Worm (Caenorhabditis elegans) whole organism, L2 larva: ENCODE measurements around the gene sshk-1.

Experiments used
- C34F6.9 ChIP-seq: fragments of 150-350 bp; optimal IDR thresholded peaks from 2 replicates; lab custom pipeline; 2014; ENCODE audit warnings: missing biosample characterization, missing genetic modification characterization
- F13H6.1 ChIP-seq: sonication (generic microtip); optimal IDR thresholded peaks from 2 replicates; lab custom pipeline; 2016; ENCODE audit warnings: missing genetic modification characterization, missing compliant biosample characterization
- R02D3.7 ChIP-seq: fragments of 150-350 bp; optimal IDR thresholded peaks from 2 replicates; lab custom pipeline; 2014; ENCODE audit warnings: missing biosample characterization, missing genetic modification characterization
- Y55F3AM.14 ChIP-seq: fragments of 200-800 bp; sonication (Bioruptor generic); optimal IDR thresholded peaks from 2 replicates; lab custom pipeline; 2018; ENCODE audit warnings: mild to moderate bottlenecking, missing genetic modification characterization, missing compliant biosample characterization
- ZK546.5 ChIP-seq: sonication (generic microtip); optimal IDR thresholded peaks from 2 replicates; lab custom pipeline; 2017; ENCODE audit warnings: missing biosample characterization, missing genetic modification characterization
- alr-1 ChIP-seq: fragments of 150-350 bp; optimal IDR thresholded peaks from 2 replicates; lab custom pipeline; 2014; ENCODE audit warnings: missing biosample characterization, missing genetic modification characterization
- aly-2 ChIP-seq: fragments of 150-350 bp; optimal IDR thresholded peaks from 2 replicates; lab custom pipeline; 2014; ENCODE audit warnings: missing biosample characterization, missing genetic modification characterization
- ama-1 ChIP-seq: fragments of 150-350 bp; optimal IDR thresholded peaks from 2 replicates; lab custom pipeline; 2018; ENCODE audit warnings: inconsistent platforms
- blmp-1 ChIP-seq: sonication (generic microtip); optimal IDR thresholded peaks from 2 replicates; lab custom pipeline; 2017; ENCODE audit warnings: missing genetic modification characterization, mild to moderate bottlenecking, missing compliant biosample characterization, antibody characterized with exemption, moderate library complexity; ENCODE audit not compliant: insufficient read depth
- ceh-16 ChIP-seq: fragments of 150-350 bp; optimal IDR thresholded peaks from 2 replicates; lab custom pipeline; 2014; ENCODE audit warnings: missing biosample characterization, missing genetic modification characterization
- ceh-82 ChIP-seq: fragments of 150-350 bp; optimal IDR thresholded peaks from 2 replicates; lab custom pipeline; 2014; ENCODE audit warnings: missing biosample characterization, missing genetic modification characterization
- crh-2 ChIP-seq: sonication (generic microtip); optimal IDR thresholded peaks from 2 replicates; lab custom pipeline; 2017; ENCODE audit warnings: missing biosample characterization, missing genetic modification characterization
- dmd-4 ChIP-seq: sonication (generic microtip); optimal IDR thresholded peaks from 2 replicates; lab custom pipeline; 2017; ENCODE audit warnings: missing biosample characterization, missing genetic modification characterization
- egl-27 ChIP-seq: sonication (generic microtip); optimal IDR thresholded peaks from 3 replicates; lab custom pipeline; 2017; ENCODE audit warnings: missing biosample characterization, missing genetic modification reagents, missing genetic modification characterization
- elt-1 ChIP-seq: fragments of 150-350 bp; optimal IDR thresholded peaks from 2 replicates; lab custom pipeline; 2014; ENCODE audit warnings: missing biosample characterization, missing genetic modification characterization
- elt-3 ChIP-seq: sonication (generic microtip); optimal IDR thresholded peaks from 2 replicates; lab custom pipeline; 2017; ENCODE audit warnings: missing biosample characterization, missing genetic modification characterization
- fos-1 ChIP-seq: fragments of 150-350 bp; optimal IDR thresholded peaks from 2 replicates; lab custom pipeline; 2014; ENCODE audit warnings: missing biosample characterization, missing genetic modification characterization
- gmeb-1 ChIP-seq: fragments of 150-350 bp; optimal IDR thresholded peaks from 2 replicates; lab custom pipeline; 2014; ENCODE audit warnings: missing biosample characterization, missing genetic modification characterization
- lin-11 ChIP-seq: fragments of 150-350 bp; sonication (generic microtip); optimal IDR thresholded peaks from 2 replicates; lab custom pipeline; 2014; ENCODE audit warnings: missing biosample characterization, missing genetic modification characterization, inconsistent platforms, mixed read lengths
- lin-13 ChIP-seq: fragments of 150-350 bp; optimal IDR thresholded peaks from 2 replicates; lab custom pipeline; 2014; ENCODE audit warnings: missing biosample characterization, missing genetic modification reagents, missing genetic modification characterization
- lin-39 ChIP-seq: fragments of 150-350 bp; optimal IDR thresholded peaks from 2 replicates; lab custom pipeline; 2014; ENCODE audit warnings: missing biosample characterization, missing genetic modification reagents, missing genetic modification characterization
- lsy-2 ChIP-seq, 2 experiments: fragments of 150-350 bp in 1 of 2; sonication (generic microtip) in 1 of 2; optimal IDR thresholded peaks; 2 replicates each; lab custom pipeline; 2014 to 2017; ENCODE audit warnings: missing biosample characterization in 2 of 2, missing genetic modification characterization in 2 of 2
- mab-5 ChIP-seq: fragments of 150-350 bp; optimal IDR thresholded peaks from 2 replicates; lab custom pipeline; 2014; ENCODE audit warnings: missing biosample characterization, missing genetic modification characterization
- mbf-1 ChIP-seq: sonication (generic microtip); optimal IDR thresholded peaks from 2 replicates; lab custom pipeline; 2017; ENCODE audit warnings: missing biosample characterization, missing genetic modification characterization
- mdl-1 ChIP-seq, 2 experiments: fragments of 150-350 bp in 1 of 2; sonication (generic microtip) in 1 of 2; optimal IDR thresholded peaks; 2 replicates each; lab custom pipeline; 2017; ENCODE audit warnings: missing biosample characterization in 2 of 2, missing genetic modification characterization in 2 of 2
- nhr-10 ChIP-seq: sonication (generic microtip); optimal IDR thresholded peaks from 2 replicates; lab custom pipeline; 2017; ENCODE audit warnings: missing biosample characterization, missing genetic modification characterization
- nhr-11 ChIP-seq: fragments of 150-350 bp; optimal IDR thresholded peaks from 2 replicates; lab custom pipeline; 2014; ENCODE audit warnings: missing biosample characterization, missing genetic modification characterization
- nhr-12 ChIP-seq: fragments of 150-350 bp; optimal IDR thresholded peaks from 2 replicates; lab custom pipeline; 2014; ENCODE audit warnings: missing biosample characterization, missing genetic modification characterization
- nhr-129 ChIP-seq: fragments of 150-350 bp; optimal IDR thresholded peaks from 2 replicates; lab custom pipeline; 2014; ENCODE audit warnings: missing biosample characterization, missing genetic modification characterization
- nhr-21 ChIP-seq: fragments of 150-350 bp; optimal IDR thresholded peaks from 2 replicates; lab custom pipeline; 2014; ENCODE audit warnings: missing biosample characterization, missing genetic modification characterization
- nhr-23 ChIP-seq: fragments of 150-350 bp; optimal IDR thresholded peaks from 2 replicates; lab custom pipeline; 2014; ENCODE audit warnings: missing biosample characterization, missing genetic modification reagents, missing genetic modification characterization
- nhr-237 ChIP-seq: fragments of 150-350 bp; optimal IDR thresholded peaks from 2 replicates; lab custom pipeline; 2014; ENCODE audit warnings: missing biosample characterization, missing genetic modification characterization
- nhr-25 ChIP-seq: fragments of 150-350 bp; sonication (generic microtip); optimal IDR thresholded peaks from 3 replicates; lab custom pipeline; 2014; ENCODE audit warnings: missing biosample characterization, missing genetic modification characterization
- nhr-6 ChIP-seq: fragments of 150-350 bp; optimal IDR thresholded peaks from 2 replicates; lab custom pipeline; 2014; ENCODE audit warnings: missing biosample characterization, missing genetic modification characterization
- nhr-77 ChIP-seq: fragments of 150-350 bp; optimal IDR thresholded peaks from 2 replicates; lab custom pipeline; 2014; ENCODE audit warnings: missing biosample characterization, missing genetic modification characterization
- peb-1 ChIP-seq: fragments of 150-350 bp; optimal IDR thresholded peaks from 2 replicates; lab custom pipeline; 2014; ENCODE audit warnings: missing biosample characterization, missing genetic modification characterization
- sem-4 ChIP-seq: fragments of 150-350 bp; optimal IDR thresholded peaks from 2 replicates; lab custom pipeline; 2014; ENCODE audit warnings: missing biosample characterization, missing genetic modification reagents, missing genetic modification characterization
- skn-1 ChIP-seq: sonication (generic microtip); optimal IDR thresholded peaks from 2 replicates; lab custom pipeline; 2017; ENCODE audit warnings: missing biosample characterization, missing genetic modification characterization
- sma-3 ChIP-seq: sonication (generic microtip); optimal IDR thresholded peaks from 2 replicates; lab custom pipeline; 2016; ENCODE audit warnings: missing genetic modification reagents, missing genetic modification characterization, missing compliant biosample characterization
- sma-9 ChIP-seq, 2 experiments: fragments of 150-350 bp in 1 of 2; sonication (generic microtip) in 1 of 2; optimal IDR thresholded peaks; 2 replicates each; lab custom pipeline; 2014 to 2016; ENCODE audit warnings: missing genetic modification characterization in 2 of 2, mild to moderate bottlenecking in 1 of 2, missing biosample characterization in 1 of 2, missing compliant biosample characterization in 1 of 2, missing genetic modification reagents in 1 of 2, moderate library complexity in 1 of 2
- snpc-4 ChIP-seq: fragments of 150-350 bp; optimal IDR thresholded peaks from 2 replicates; lab custom pipeline; 2014; ENCODE audit warnings: missing biosample characterization, missing genetic modification characterization
- unc-39 ChIP-seq: fragments of 150-350 bp; optimal IDR thresholded peaks from 2 replicates; lab custom pipeline; 2014; ENCODE audit warnings: missing biosample characterization, missing genetic modification characterization
- unc-55 ChIP-seq: fragments of 150-350 bp; sonication (generic microtip); optimal IDR thresholded peaks from 3 replicates; lab custom pipeline; 2014; ENCODE audit warnings: missing biosample characterization, missing genetic modification reagents, missing genetic modification characterization
- unc-62 ChIP-seq: fragments of 150-350 bp; optimal IDR thresholded peaks from 2 replicates; lab custom pipeline; 2014; ENCODE audit warnings: missing biosample characterization, missing genetic modification reagents, missing genetic modification characterization
- zag-1 ChIP-seq: fragments of 150-350 bp; optimal IDR thresholded peaks from 2 replicates; lab custom pipeline; 2014; ENCODE audit warnings: missing biosample characterization, missing genetic modification characterization
- ztf-1 ChIP-seq: fragments of 200-800 bp; sonication (Bioruptor generic); conservative IDR thresholded peaks from 2 replicates; pipeline ENCODE4 v1.3.6; 2022; ENCODE audit warnings: missing genetic modification characterization, missing compliant biosample characterization
- ztf-11 ChIP-seq: sonication (generic microtip); optimal IDR thresholded peaks from 2 replicates; lab custom pipeline; 2017; ENCODE audit warnings: missing biosample characterization, missing genetic modification characterization
- ztf-4 ChIP-seq: fragments of 150-350 bp; optimal IDR thresholded peaks from 2 replicates; lab custom pipeline; 2014; ENCODE audit warnings: missing biosample characterization, missing genetic modification characterization

The sshk-1 gene

ce11 chrV:20776761-20777160, 39.2 kb upstream of the sshk-1 start (continued):
- TF ChIP-seq snpc-4 (peak; percentile 54), nhr-23 (tag; lab: Kevin White, UChicago) (no peak), ama-1 (lab: Kevin White, UChicago) (peak; percentile 3)

ce11 chrV:20778257-20778697, 37.7 kb upstream of the sshk-1 start:
- TF ChIP-seq C34F6.9 (peak; percentile 97), F13H6.1 (tag; lab: Kevin White, UChicago) (peak; percentile 99), nhr-6 (tag; lab: Kevin White, UChicago) (peak; percentile 97), unc-55 (GFP tag; lab: Kevin White, UChicago) (peak; percentile 96), elt-3 (tag; lab: Kevin White, UChicago) (no peak), nhr-237 (tag; lab: Kevin White, UChicago) (peak; percentile 3), unc-39 (tag; lab: Kevin White, UChicago) (no peak), dmd-4 (tag; lab: Kevin White, UChicago) (no peak), nhr-12 (no peak), lin-13 (GFP tag; lab: Kevin White, UChicago) (peak; percentile 92), ama-1 (lab: Kevin White, UChicago) (peak; percentile 91), mdl-1 (tag; optimal IDR thresholded peaks at IDR 0.05; lab: Kevin White, UChicago) (peak; percentile 93 to 99), lsy-2 (tag; optimal IDR thresholded peaks at IDR 0.05; lab: Kevin White, UChicago) (peak; percentile 83 to 96), ceh-82 (tag; lab: Kevin White, UChicago) (peak; percentile 46), ceh-16 (peak; percentile 66), R02D3.7 (no peak), lin-39 (tag; lab: Kevin White, UChicago) (peak; percentile 78), nhr-21 (tag; lab: Kevin White, UChicago) (peak; percentile 95), ztf-4 (tag; lab: Kevin White, UChicago) (peak; percentile 98), blmp-1 (peak; percentile 70), nhr-25 (tag; lab: Kevin White, UChicago) (peak; percentile 94), nhr-11 (tag; lab: Kevin White, UChicago) (no peak), mab-5 (tag; lab: Kevin White, UChicago) (peak; percentile 94), gmeb-1 (tag; lab: Kevin White, UChicago) (peak; percentile 85), peb-1 (no peak), nhr-77 (tag; lab: Kevin White, UChicago) (peak; percentile 60), egl-27 (peak; percentile 98), sem-4 (tag; lab: Kevin White, UChicago) (peak; percentile 99), Y55F3AM.14 (GFP tag; lab: Kevin White, UChicago) (peak; percentile 84), ZK546.5 (peak; percentile 7), skn-1 (tag; lab: Kevin White, UChicago) (peak; percentile 18), aly-2 (no peak), nhr-23 (tag; lab: Kevin White, UChicago) (no peak), fos-1 (peak; percentile 95), nhr-10 (tag; lab: Kevin White, UChicago) (peak; percentile 77), unc-62 (GFP tag; lab: Kevin White, UChicago) (peak; percentile 82), zag-1 (tag; lab: Kevin White, UChicago) (peak; percentile 96), sma-9 (GFP tag; optimal IDR thresholded peaks at IDR 0.05; lab: Kevin White, UChicago) (peak; percentile 97), sma-9 (tag; optimal IDR thresholded peaks at IDR 0.05; lab: Kevin White, UChicago) (peak; percentile 68), elt-1 (tag; lab: Kevin White, UChicago) (no peak), nhr-129 (tag; lab: Kevin White, UChicago) (peak; percentile 97), lin-11 (peak; percentile 91), snpc-4 (peak; percentile 67), sma-3 (GFP tag; lab: Kevin White, UChicago) (peak; percentile 96), mbf-1 (tag; lab: Kevin White, UChicago) (no peak), ztf-11 (peak; percentile 31), ztf-1 (no peak), crh-2 (peak; percentile 98), alr-1 (peak; percentile 5)
